Worm (Caenorhabditis elegans): Measurements from ENCODE around the gene R02F2.9.
A peak's percentile ranks its signal among the peaks of the same experiment; 100 is the strongest.

DNA sequence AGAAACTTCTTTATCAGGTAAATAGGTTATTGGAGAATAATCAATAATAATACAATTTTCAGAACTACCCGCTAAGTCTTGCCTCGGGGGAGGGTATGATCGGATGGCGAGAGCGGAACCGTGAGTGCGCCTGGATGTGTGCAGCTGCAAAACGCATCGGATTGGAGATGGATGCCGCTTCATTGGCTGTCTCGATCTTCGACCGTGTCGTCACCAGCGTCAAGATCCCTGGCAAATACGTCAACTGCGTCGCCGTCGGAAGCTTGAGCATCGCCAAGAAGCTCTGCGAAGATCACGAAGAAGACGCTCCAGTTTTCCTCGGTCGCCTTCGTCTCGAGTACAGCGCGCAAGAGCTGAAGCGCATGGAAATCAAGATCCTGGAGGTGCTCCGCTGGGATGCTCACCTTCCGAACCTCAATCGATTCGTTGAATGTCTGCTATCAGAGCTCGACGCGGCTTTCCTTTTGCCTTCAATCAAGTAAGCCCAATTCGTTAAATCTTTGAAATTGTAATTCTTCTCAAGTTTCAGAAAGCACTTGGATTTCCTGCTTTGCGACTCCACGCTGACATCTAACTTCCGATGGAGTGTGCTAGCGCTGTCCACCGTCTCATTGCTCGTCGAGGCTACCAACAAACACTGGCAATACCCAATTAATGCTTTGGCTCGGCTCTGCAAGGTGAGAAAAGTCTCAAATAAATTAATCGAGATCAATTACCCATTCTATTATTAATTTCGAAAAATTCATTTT lies 5.9 kb downstream of the R02F2.9 start:
- no peak for TF ChIP-seq rnt-1 (tag; optimal IDR thresholded peaks at IDR 0.05)
- TF ChIP-seq ama-1 (optimal IDR thresholded peaks at IDR 0.05), result peak; percentile 7
- TF ChIP-seq snpc-4 (tag; optimal IDR thresholded peaks at IDR 0.05), result no peak
- no peak for TF ChIP-seq nhr-237 (tag; optimal IDR thresholded peaks at IDR 0.05)
- TF ChIP-seq ces-1 (GFP tag; optimal IDR thresholded peaks at IDR 0.05), result no peak
- no peak for TF ChIP-seq pqm-1 (tag; optimal IDR thresholded peaks at IDR 0.05)
- no peak for TF ChIP-seq ztf-11 (tag; optimal IDR thresholded peaks at IDR 0.05)
- no peak for TF ChIP-seq egl-27 (tag; optimal IDR thresholded peaks at IDR 0.05)
